Fruit fly (Drosophila melanogaster) whole organism, embryonic: Measurements from ENCODE around the gene CG14439.

Source experiments
- BtbVII ChIP-seq: fragments of 200-800 bp; sonication (Bioruptor generic); optimal IDR thresholded peaks from 3 replicates; lab custom pipeline; 2017; ENCODE audit warnings: missing biosample characterization, mild to moderate bottlenecking, missing genetic modification characterization
- CG10209 ChIP-seq: fragments of 200-800 bp; sonication (Bioruptor generic); optimal IDR thresholded peaks from 3 replicates; lab custom pipeline; 2017; ENCODE audit warnings: missing biosample characterization, mild to moderate bottlenecking, missing genetic modification characterization, missing genetic modification reagents
- CG10321 ChIP-seq: fragments of 200-800 bp; sonication (Bioruptor generic); IDR thresholded peaks from 2 replicates; pipeline ENCODE4 v1.3.6; 2022; ENCODE audit warnings: missing biosample characterization, missing genetic modification characterization
- CG10565 ChIP-seq: fragments of 200-800 bp; sonication (Bioruptor generic); optimal IDR thresholded peaks from 3 replicates; lab custom pipeline; 2016; ENCODE audit warnings: missing biosample characterization, mild to moderate bottlenecking, missing genetic modification characterization
- CG10979 ChIP-seq: fragments of 200-800 bp; sonication (Bioruptor generic); optimal IDR thresholded peaks from 2 replicates; lab custom pipeline; 2018; ENCODE audit warnings: missing biosample characterization, mild to moderate bottlenecking, missing genetic modification characterization, moderate library complexity
- CG12659 ChIP-seq: fragments of 200-800 bp; sonication (Bioruptor generic); optimal IDR thresholded peaks from 3 replicates; lab custom pipeline; 2017; ENCODE audit warnings: mild to moderate bottlenecking, missing biosample characterization, missing genetic modification reagents, missing genetic modification characterization
- CG12942 ChIP-seq: fragments of 200-800 bp; sonication (Bioruptor generic); optimal IDR thresholded peaks from 3 replicates; lab custom pipeline; 2016; ENCODE audit warnings: missing biosample characterization, missing genetic modification characterization
- CG1602 ChIP-seq: fragments of 200-800 bp; sonication (Bioruptor generic); optimal IDR thresholded peaks from 3 replicates; lab custom pipeline; 2016; ENCODE audit warnings: missing biosample characterization, missing genetic modification characterization
- CG17612 ChIP-seq: fragments of 200-800 bp; sonication (Bioruptor generic); IDR thresholded peaks from 2 replicates; pipeline ENCODE4 v1.3.6; 2022; ENCODE audit warnings: missing biosample characterization, missing genetic modification characterization
- CG1832 ChIP-seq: fragments of 200-800 bp; sonication (Bioruptor generic); optimal IDR thresholded peaks from 2 replicates; lab custom pipeline; 2017; ENCODE audit warnings: missing biosample characterization, mild to moderate bottlenecking, missing genetic modification characterization, inconsistent platforms
- CG32772 ChIP-seq: fragments of 200-800 bp; sonication (Bioruptor generic); IDR thresholded peaks from 2 replicates; pipeline ENCODE4 v1.3.6; 2022; ENCODE audit warnings: missing biosample characterization, missing genetic modification characterization
- CG3995 ChIP-seq: fragments of 200-800 bp; sonication (Bioruptor generic); optimal IDR thresholded peaks from 3 replicates; lab custom pipeline; 2016; ENCODE audit warnings: missing biosample characterization, missing genetic modification characterization
- CG4424 ChIP-seq: fragments of 200-800 bp; sonication (Bioruptor generic); optimal IDR thresholded peaks from 3 replicates; lab custom pipeline; 2016; ENCODE audit warnings: missing biosample characterization, missing genetic modification characterization
- CG6813 ChIP-seq: fragments of 200-800 bp; sonication (Bioruptor generic); optimal IDR thresholded peaks from 2 replicates; lab custom pipeline; 2017; ENCODE audit warnings: missing biosample characterization, missing genetic modification characterization, mild to moderate bottlenecking, moderate library complexity, missing genetic modification reagents
- CG7963 ChIP-seq: fragments of 200-800 bp; sonication (Bioruptor generic); IDR thresholded peaks from 3 replicates; pipeline ENCODE4 v1.3.6; 2022; ENCODE audit warnings: missing biosample characterization, missing genetic modification characterization; ENCODE audit not compliant: partially characterized antibody
- CG9437 ChIP-seq: fragments of 200-800 bp; sonication (Bioruptor generic); optimal IDR thresholded peaks from 2 replicates; lab custom pipeline; 2018; ENCODE audit warnings: missing biosample characterization, mild to moderate bottlenecking, missing genetic modification characterization
- CG9817 ChIP-seq: fragments of 200-800 bp; sonication (Bioruptor generic); optimal IDR thresholded peaks from 2 replicates; lab custom pipeline; 2018; ENCODE audit warnings: missing biosample characterization, mild to moderate bottlenecking, missing genetic modification characterization, moderate library complexity
- CG9876 ChIP-seq: fragments of 200-800 bp; sonication (Bioruptor generic); optimal IDR thresholded peaks from 2 replicates; lab custom pipeline; 2016; ENCODE audit warnings: missing biosample characterization, missing genetic modification characterization
- CoRest ChIP-seq: fragments of 200-800 bp; sonication (Bioruptor generic); optimal IDR thresholded peaks from 3 replicates; lab custom pipeline; 2018; ENCODE audit warnings: missing biosample characterization, mild to moderate bottlenecking, missing genetic modification characterization, moderate library complexity
- Dref ChIP-seq: fragments of 200-800 bp; sonication (Bioruptor generic); IDR thresholded peaks from 2 replicates; pipeline ENCODE4 v1.3.6; 2022; ENCODE audit warnings: missing biosample characterization, missing genetic modification characterization
- Hand ChIP-seq: fragments of 200-800 bp; sonication (Bioruptor generic); optimal IDR thresholded peaks from 2 replicates; lab custom pipeline; 2017; ENCODE audit warnings: mild to moderate bottlenecking, missing biosample characterization, missing genetic modification reagents, missing genetic modification characterization
- HmgZ ChIP-seq: fragments of 200-800 bp; sonication (Bioruptor generic); optimal IDR thresholded peaks from 2 replicates; lab custom pipeline; 2018; ENCODE audit warnings: missing biosample characterization, mild to moderate bottlenecking, missing genetic modification characterization
- Hr39 ChIP-seq: fragments of >200 bp; optimal IDR thresholded peaks from 2 replicates; lab custom pipeline; 2017
- Hsf ChIP-seq: fragments of 200-800 bp; sonication (Bioruptor generic); optimal IDR thresholded peaks from 3 replicates; lab custom pipeline; 2016; ENCODE audit warnings: missing biosample characterization, missing genetic modification characterization
- Kr ChIP-seq: fragments of 200-800 bp; sonication (Bioruptor generic); optimal IDR thresholded peaks from 2 replicates; lab custom pipeline; 2017; ENCODE audit warnings: missing biosample characterization, mild to moderate bottlenecking, missing genetic modification characterization
- NC2β ChIP-seq: fragments of 200-800 bp; sonication (Bioruptor generic); optimal IDR thresholded peaks from 2 replicates; lab custom pipeline; 2016; ENCODE audit warnings: missing biosample characterization, missing genetic modification characterization
- Sry-β ChIP-seq: fragments of 200-800 bp; sonication (Bioruptor generic); optimal IDR thresholded peaks from 2 replicates; lab custom pipeline; 2018; ENCODE audit warnings: missing biosample characterization, mild to moderate bottlenecking, missing genetic modification characterization, moderate library complexity
- aop ChIP-seq: fragments of 200-800 bp; sonication (Bioruptor generic); IDR thresholded peaks from 2 replicates; pipeline ENCODE4 v1.3.6; 2022; ENCODE audit warnings: missing biosample characterization, missing genetic modification characterization
- bbx ChIP-seq: fragments of 200-800 bp; sonication (Bioruptor generic); IDR thresholded peaks from 2 replicates; pipeline ENCODE4 v1.3.6; 2022; ENCODE audit warnings: missing biosample characterization, missing genetic modification characterization; ENCODE audit not compliant: partially characterized antibody
- bcd ChIP-seq: fragments of 200-800 bp; sonication (Bioruptor generic); optimal IDR thresholded peaks from 2 replicates; lab custom pipeline; 2017; ENCODE audit warnings: missing biosample characterization, mild to moderate bottlenecking, missing genetic modification characterization
- bowl ChIP-seq: fragments of 200-800 bp; sonication (Bioruptor generic); IDR thresholded peaks from 2 replicates; pipeline ENCODE4 v1.3.6; 2022; ENCODE audit warnings: missing biosample characterization, missing genetic modification characterization
- cad ChIP-seq: fragments of >200 bp; optimal IDR thresholded peaks from 2 replicates; lab custom pipeline; 2017; ENCODE audit warnings: missing biosample characterization, missing genetic modification characterization
- chif ChIP-seq, 2 experiments: fragments of 200-800 bp; sonication (Bioruptor generic); optimal IDR thresholded peaks; 3 replicates each; lab custom pipeline; 2016; ENCODE audit warnings: missing biosample characterization in 2 of 2, missing genetic modification characterization in 2 of 2
- ci ChIP-seq: fragments of 200-800 bp; sonication (Bioruptor generic); IDR thresholded peaks from 3 replicates; pipeline ENCODE4 v1.3.6; 2022; ENCODE audit warnings: missing biosample characterization, missing genetic modification characterization
- corto ChIP-seq: fragments of 200-800 bp; sonication (Bioruptor generic); optimal IDR thresholded peaks from 2 replicates; lab custom pipeline; 2016; ENCODE audit warnings: missing biosample characterization, mild to moderate bottlenecking, missing genetic modification characterization, moderate library complexity
- croc ChIP-seq: fragments of 200-800 bp; sonication (Bioruptor generic); conservative IDR thresholded peaks from 3 replicates; pipeline ENCODE4 v1.3.6; 2022; ENCODE audit warnings: missing biosample characterization, missing genetic modification characterization
- eve ChIP-seq, 2 experiments: fragments of >200 bp; optimal IDR thresholded peaks; 2 replicates each; lab custom pipeline; 2017; ENCODE audit warnings: missing biosample characterization in 2 of 2, missing genetic modification characterization in 2 of 2
- exex ChIP-seq: fragments of 200-800 bp; sonication (Bioruptor generic); optimal IDR thresholded peaks from 4 replicates; lab custom pipeline; 2018; ENCODE audit warnings: missing biosample characterization, mild to moderate bottlenecking, missing genetic modification characterization, moderate library complexity
- lmd ChIP-seq: fragments of 200-800 bp; sonication (Bioruptor generic); IDR thresholded peaks from 2 replicates; pipeline ENCODE4 v1.3.6; 2022; ENCODE audit warnings: missing biosample characterization, missing genetic modification characterization
- nerfin-1 ChIP-seq: fragments of 200-800 bp; sonication (Bioruptor generic); optimal IDR thresholded peaks from 3 replicates; lab custom pipeline; 2019; ENCODE audit warnings: missing biosample characterization, mild to moderate bottlenecking, missing genetic modification characterization, moderate library complexity
- onecut ChIP-seq: fragments of 200-800 bp; sonication (Bioruptor generic); IDR thresholded peaks from 2 replicates; pipeline ENCODE4 v1.3.6; 2022; ENCODE audit warnings: missing biosample characterization, missing genetic modification characterization
- pros ChIP-seq: fragments of 200-800 bp; sonication (Bioruptor generic); optimal IDR thresholded peaks from 3 replicates; lab custom pipeline; 2019; ENCODE audit warnings: missing biosample characterization, mild to moderate bottlenecking, missing genetic modification characterization, moderate library complexity
- pum ChIP-seq: fragments of 200-800 bp; sonication (Bioruptor generic); optimal IDR thresholded peaks from 2 replicates; lab custom pipeline; 2016; ENCODE audit warnings: missing biosample characterization, missing genetic modification characterization
- rib ChIP-seq: fragments of 200-800 bp; sonication (Bioruptor generic); IDR thresholded peaks from 2 replicates; pipeline ENCODE4 v1.3.6; 2022; ENCODE audit warnings: missing biosample characterization, missing genetic modification characterization
- sd ChIP-seq: fragments of 200-800 bp; sonication (Bioruptor generic); optimal IDR thresholded peaks from 3 replicates; lab custom pipeline; 2018; ENCODE audit warnings: missing biosample characterization, mild to moderate bottlenecking, missing genetic modification characterization, moderate library complexity
- sim ChIP-seq: fragments of 200-800 bp; sonication (Bioruptor generic); IDR thresholded peaks from 2 replicates; pipeline ENCODE4 v1.3.6; 2022; ENCODE audit warnings: missing biosample characterization, missing genetic modification characterization
- sisA ChIP-seq: fragments of 200-800 bp; sonication (Bioruptor generic); IDR thresholded peaks from 2 replicates; pipeline ENCODE4 v1.3.6; 2022; ENCODE audit warnings: missing biosample characterization, missing genetic modification characterization
- so ChIP-seq: fragments of 200-800 bp; sonication (Bioruptor generic); IDR thresholded peaks from 3 replicates; pipeline ENCODE4 v1.3.6; 2022; ENCODE audit warnings: missing biosample characterization, missing genetic modification characterization
- trem ChIP-seq: fragments of 200-800 bp; optimal IDR thresholded peaks from 3 replicates; lab custom pipeline; 2019; ENCODE audit warnings: missing biosample characterization, mild to moderate bottlenecking, missing genetic modification characterization, moderate library complexity
- trh ChIP-seq: fragments of 200-800 bp; sonication (Bioruptor generic); optimal IDR thresholded peaks from 2 replicates; lab custom pipeline; 2016; ENCODE audit warnings: missing biosample characterization, missing genetic modification characterization
- twi ChIP-seq: fragments of 200-800 bp; optimal IDR thresholded peaks from 2 replicates; lab custom pipeline; 2019; ENCODE audit warnings: missing biosample characterization, mild to moderate bottlenecking, missing genetic modification characterization, moderate library complexity
- z ChIP-seq: fragments of 200-800 bp; sonication (Bioruptor generic); IDR thresholded peaks from 3 replicates; pipeline ENCODE4 v1.3.6; 2022; ENCODE audit warnings: missing biosample characterization, missing genetic modification characterization

The CG14439 gene

dm6 chrX:6698248-6698812, 49.0 kb upstream of the CG14439 start, which contains the start of gene CG14440 (continued):
- TF ChIP-seq CG10979, result no peak
- no peak for TF ChIP-seq NC2β (GFP tag; lab: Kevin White, UChicago)
- TF ChIP-seq so (GFP tag; lab: Robert Waterston, UW), result no peak
- TF ChIP-seq Hand, result no peak
- no peak for TF ChIP-seq CG9817 (tag; lab: Kevin White, UChicago)
- TF ChIP-seq BtbVII (GFP tag; lab: Kevin White, UChicago), result no peak
- TF ChIP-seq twi (tag; lab: Kevin White, UChicago), result no peak
- no peak for TF ChIP-seq Hr39 (lab: Kevin White, UChicago)
- TF ChIP-seq CG32772 (GFP tag; lab: Robert Waterston, UW), result no peak
- TF ChIP-seq CG3995, result no peak
- no peak for TF ChIP-seq Sry-β (GFP tag; lab: Kevin White, UChicago)
- no peak for TF ChIP-seq cad (GFP tag; lab: Kevin White, UChicago)
- TF ChIP-seq trh (GFP tag; lab: Kevin White, UChicago), result no peak
- TF ChIP-seq ci, result no peak
- TF ChIP-seq CG10209 (GFP tag; lab: Kevin White, UChicago), result no peak
- TF ChIP-seq z (GFP tag; lab: Robert Waterston, UW), result no peak
- TF ChIP-seq CG1832 (GFP tag; lab: Kevin White, UChicago), result no peak
- TF ChIP-seq croc (GFP tag; lab: Robert Waterston, UW), result no peak
- no peak for TF ChIP-seq CG10565 (GFP tag; lab: Kevin White, UChicago)
- no peak for TF ChIP-seq CG4424
- TF ChIP-seq CG1602, result no peak
- peak; percentile 37 for TF ChIP-seq sd (tag; lab: Kevin White, UChicago)
- peak; percentile 45 for TF ChIP-seq HmgZ (tag; lab: Kevin White, UChicago)
- TF ChIP-seq corto (GFP tag; lab: Kevin White, UChicago), result no peak
- no peak for TF ChIP-seq CG7963
- TF ChIP-seq Dref (GFP tag; lab: Robert Waterston, UW), result no peak
- TF ChIP-seq pros (GFP tag; lab: Kevin White, UChicago), result no peak
- no peak for TF ChIP-seq CG6813 (GFP tag; lab: Kevin White, UChicago)
- no peak for TF ChIP-seq sisA (GFP tag; lab: Robert Waterston, UW)
- TF ChIP-seq sim, result no peak
- no peak for TF ChIP-seq CG9437 (GFP tag; lab: Kevin White, UChicago)
- TF ChIP-seq pum (GFP tag; lab: Kevin White, UChicago), result no peak
- TF ChIP-seq CG10321 (GFP tag; lab: Robert Waterston, UW), result no peak
- peak; percentile 45 for TF ChIP-seq exex (tag; lab: Kevin White, UChicago)
- TF ChIP-seq CG9876 (GFP tag; lab: Kevin White, UChicago), result no peak
- TF ChIP-seq bowl (GFP tag; lab: Robert Waterston, UW), result no peak
- no peak for TF ChIP-seq nerfin-1 (tag; lab: Kevin White, UChicago)
- TF ChIP-seq onecut, result peak; percentile 90
- TF ChIP-seq bbx (GFP tag; lab: Robert Waterston, UW), result peak; percentile 25; the same call in 1 of the 2 replicates
- no peak for TF ChIP-seq CG17612 (GFP tag; lab: Robert Waterston, UW)
- no peak for TF ChIP-seq bcd (GFP tag; lab: Kevin White, UChicago)
- no peak for TF ChIP-seq Hsf (GFP tag; lab: Kevin White, UChicago)
- no peak for TF ChIP-seq aop (GFP tag; lab: Robert Waterston, UW)
- TF ChIP-seq CoRest (tag; lab: Kevin White, UChicago), result no peak
- TF ChIP-seq trem, result no peak
- no peak for TF ChIP-seq CG12659 (GFP tag; lab: Kevin White, UChicago)
- no peak for TF ChIP-seq Kr (GFP tag; lab: Kevin White, UChicago)
- TF ChIP-seq rib (GFP tag; lab: Robert Waterston, UW), result no peak
- TF ChIP-seq eve (GFP tag; optimal IDR thresholded peaks at IDR 0.05; lab: Kevin White, UChicago), result no peak
- no peak for TF ChIP-seq lmd
- no peak for TF ChIP-seq chif (GFP tag; optimal IDR thresholded peaks at IDR 0.05; lab: Kevin White, UChicago)
- no peak for TF ChIP-seq CG12942 (GFP tag; lab: Kevin White, UChicago)
